Fruit fly (Drosophila melanogaster) whole organism, wandering third instar larva: ENCODE results near the gene CG43245.

Source experiments
- Abd-B ChIP-seq: fragments of >200 bp; optimal IDR thresholded peaks from 2 replicates; lab custom pipeline; 2017; ENCODE audit warnings: missing biosample characterization, missing genetic modification characterization
- CG32264 ChIP-seq: fragments of 200-800 bp; sonication (Bioruptor generic); optimal IDR thresholded peaks from 2 replicates; lab custom pipeline; 2016; ENCODE audit warnings: missing biosample characterization, missing genetic modification characterization
- Dfd ChIP-seq: fragments of >200 bp; optimal IDR thresholded peaks from 2 replicates; lab custom pipeline; 2017; ENCODE audit warnings: missing biosample characterization, missing genetic modification characterization
- Dif ChIP-seq: fragments of 200-275, 200-300 bp; sonication (Bioruptor generic); optimal IDR thresholded peaks from 2 replicates; lab custom pipeline; 2018; ENCODE audit warnings: missing biosample characterization, missing genetic modification characterization; ENCODE audit not compliant: partially characterized antibody
- HLH106 ChIP-seq: fragments of 200-800 bp; optimal IDR thresholded peaks from 3 replicates; lab custom pipeline; 2019; ENCODE audit warnings: missing biosample characterization, mild to moderate bottlenecking, missing genetic modification characterization, moderate library complexity
- Hnf4 ChIP-seq: fragments of 200-800 bp; sonication (Bioruptor generic); optimal IDR thresholded peaks from 2 replicates; lab custom pipeline; 2016; ENCODE audit warnings: missing biosample characterization, mild to moderate bottlenecking, missing genetic modification characterization
- Hr78 ChIP-seq: fragments of >200 bp; optimal IDR thresholded peaks from 2 replicates; lab custom pipeline; 2017; ENCODE audit warnings: missing biosample characterization, missing genetic modification characterization
- Hr83 ChIP-seq: fragments of 200-300 bp; sonication (Bioruptor generic); optimal IDR thresholded peaks from 2 replicates; lab custom pipeline; 2016; ENCODE audit warnings: missing biosample characterization, mild to moderate bottlenecking, missing genetic modification characterization, moderate library complexity; ENCODE audit not compliant: poor library complexity, severe bottlenecking
- Jra ChIP-seq: sonication (Bioruptor generic); optimal IDR thresholded peaks from 2 replicates; lab custom pipeline; 2016; ENCODE audit warnings: missing biosample characterization, missing genetic modification characterization
- Mio ChIP-seq: sonication (Bioruptor generic); optimal IDR thresholded peaks from 2 replicates; lab custom pipeline; 2016; ENCODE audit warnings: missing biosample characterization, missing genetic modification characterization
- OdsH ChIP-seq: fragments of 200-800 bp; sonication (Bioruptor generic); optimal IDR thresholded peaks from 2 replicates; lab custom pipeline; 2016; ENCODE audit warnings: missing biosample characterization, mild to moderate bottlenecking, missing genetic modification characterization
- Rel ChIP-seq, 2 experiments: fragments of 200-800 bp; sonication (Bioruptor generic) in 1 of 2; optimal IDR thresholded peaks; 2 replicates in 1 of 2; 3 replicates in 1 of 2; lab custom pipeline; 2016 to 2019; ENCODE audit warnings: mild to moderate bottlenecking in 2 of 2, missing biosample characterization in 2 of 2, missing genetic modification characterization in 2 of 2, moderate library complexity in 1 of 2
- Sp1 ChIP-seq: fragments of 200-800 bp; sonication (Bioruptor generic); optimal IDR thresholded peaks from 3 replicates; lab custom pipeline; 2019; ENCODE audit warnings: missing biosample characterization, mild to moderate bottlenecking, missing genetic modification characterization, moderate library complexity
- Vsx2 ChIP-seq: fragments of 200-300, 225-300 bp; sonication (Bioruptor generic); optimal IDR thresholded peaks from 2 replicates; lab custom pipeline; 2018; ENCODE audit warnings: missing biosample characterization, missing genetic modification characterization; ENCODE audit not compliant: partially characterized antibody
- br ChIP-seq: fragments of 200-800 bp; sonication (Bioruptor generic); optimal IDR thresholded peaks from 2 replicates; lab custom pipeline; 2016; ENCODE audit warnings: missing biosample characterization, missing genetic modification characterization
- brk ChIP-seq: fragments of 200-800 bp; sonication (Bioruptor generic); optimal IDR thresholded peaks from 2 replicates; lab custom pipeline; 2016; ENCODE audit warnings: missing biosample characterization, mild to moderate bottlenecking, missing genetic modification characterization
- dl ChIP-seq, 2 experiments: fragments of 175-275, 200-275 bp in 1 of 2; fragments of 200-275 bp in 1 of 2; sonication (Bioruptor generic); optimal IDR thresholded peaks; lab custom pipeline; 2018; ENCODE audit warnings: mild to moderate bottlenecking in 2 of 2, missing biosample characterization in 2 of 2, missing genetic modification characterization in 2 of 2, moderate library complexity in 2 of 2; ENCODE audit not compliant: partially characterized antibody in 2 of 2, insufficient read depth in 1 of 2
- dmrt93B ChIP-seq: fragments of 200-800 bp; sonication (Bioruptor generic); optimal IDR thresholded peaks from 2 replicates; lab custom pipeline; 2018; ENCODE audit warnings: missing biosample characterization, mild to moderate bottlenecking, missing genetic modification characterization
- dsf ChIP-seq: sonication (Bioruptor generic); optimal IDR thresholded peaks from 2 replicates; lab custom pipeline; 2016; ENCODE audit warnings: missing biosample characterization, missing genetic modification characterization, borderline replicate concordance
- ey ChIP-seq: fragments of 200-800 bp; sonication (Bioruptor generic); optimal IDR thresholded peaks from 2 replicates; lab custom pipeline; 2016; ENCODE audit warnings: missing biosample characterization, missing genetic modification characterization
- foxo ChIP-seq, 2 experiments: fragments of 200-800 bp; sonication (Bioruptor generic); optimal IDR thresholded peaks; 2 replicates in 1 of 2; 3 replicates in 1 of 2; lab custom pipeline; 2016 to 2017; ENCODE audit warnings: missing biosample characterization in 2 of 2, missing genetic modification characterization in 2 of 2
- fru ChIP-seq: fragments of 200-800 bp; sonication (Bioruptor generic); optimal IDR thresholded peaks from 3 replicates; lab custom pipeline; 2016; ENCODE audit warnings: missing biosample characterization, mild to moderate bottlenecking, missing genetic modification characterization
- h ChIP-seq: fragments of 200-800 bp; sonication (Bioruptor generic); optimal IDR thresholded peaks from 3 replicates; lab custom pipeline; 2016; ENCODE audit warnings: missing biosample characterization, mild to moderate bottlenecking, missing genetic modification characterization
- jim ChIP-seq: fragments of 175-275, 200-325 bp; sonication (Bioruptor generic); optimal IDR thresholded peaks from 2 replicates; lab custom pipeline; 2016; ENCODE audit warnings: missing biosample characterization, mild to moderate bottlenecking, missing genetic modification characterization
- lola ChIP-seq: fragments of >200 bp; optimal IDR thresholded peaks from 2 replicates; lab custom pipeline; 2017; ENCODE audit warnings: missing biosample characterization, missing genetic modification characterization
- pan ChIP-seq: fragments of >200 bp; optimal IDR thresholded peaks from 2 replicates; lab custom pipeline; 2017
- psq ChIP-seq: fragments of 200-800 bp; sonication (Bioruptor generic); optimal IDR thresholded peaks from 3 replicates; lab custom pipeline; 2017; ENCODE audit warnings: missing biosample characterization, mild to moderate bottlenecking, missing genetic modification characterization, moderate library complexity
- sage ChIP-seq: fragments of 200-800 bp; sonication (Bioruptor generic); optimal IDR thresholded peaks from 2 replicates; lab custom pipeline; 2016; ENCODE audit warnings: missing biosample characterization, mild to moderate bottlenecking, missing genetic modification characterization
- tai ChIP-seq: sonication (Bioruptor generic); optimal IDR thresholded peaks from 2 replicates; lab custom pipeline; 2016; ENCODE audit warnings: missing biosample characterization, missing genetic modification characterization

CG43245 gene

DNA sequence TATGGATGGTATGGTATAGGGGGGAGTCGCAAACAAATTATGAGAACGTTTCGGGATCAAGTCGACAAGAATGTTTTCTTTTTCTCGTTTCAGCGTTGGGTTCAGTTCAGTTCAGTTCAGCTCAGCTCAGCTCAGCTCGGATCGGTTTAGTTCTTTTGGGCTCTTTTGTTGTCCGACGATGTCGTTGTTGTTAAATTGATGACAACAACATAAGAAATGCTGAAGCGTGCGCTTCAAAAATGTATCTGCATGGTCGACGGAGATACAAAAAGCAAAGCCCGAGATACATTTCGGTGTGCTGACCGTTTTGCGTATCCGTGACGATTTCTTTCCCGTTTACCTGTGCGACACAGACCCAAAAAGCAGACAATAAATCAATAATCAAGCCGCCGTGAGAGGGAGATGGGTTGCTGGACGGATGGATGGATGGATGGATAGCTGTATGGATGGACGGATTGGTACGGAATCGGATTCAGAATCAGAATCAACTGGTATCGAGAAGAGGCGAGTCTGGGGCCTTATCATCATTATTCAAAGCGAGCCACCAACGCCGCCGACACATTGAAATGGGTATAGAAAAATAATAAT is at the start of gene CG43245:
CG43245 (plus strand) TSS at position 310 of the 588 bp plus-strand sequence.
- no peak for TF ChIP-seq h (GFP tag; lab: Kevin White, UChicago)
- no peak for TF ChIP-seq psq
- TF ChIP-seq Abd-B: no peak
- no peak for TF ChIP-seq dsf (GFP tag; lab: Kevin White, UChicago)
- no peak for TF ChIP-seq tai (GFP tag; lab: Kevin White, UChicago)
- no peak for TF ChIP-seq jim (GFP tag; lab: Kevin White, UChicago)

DNA sequence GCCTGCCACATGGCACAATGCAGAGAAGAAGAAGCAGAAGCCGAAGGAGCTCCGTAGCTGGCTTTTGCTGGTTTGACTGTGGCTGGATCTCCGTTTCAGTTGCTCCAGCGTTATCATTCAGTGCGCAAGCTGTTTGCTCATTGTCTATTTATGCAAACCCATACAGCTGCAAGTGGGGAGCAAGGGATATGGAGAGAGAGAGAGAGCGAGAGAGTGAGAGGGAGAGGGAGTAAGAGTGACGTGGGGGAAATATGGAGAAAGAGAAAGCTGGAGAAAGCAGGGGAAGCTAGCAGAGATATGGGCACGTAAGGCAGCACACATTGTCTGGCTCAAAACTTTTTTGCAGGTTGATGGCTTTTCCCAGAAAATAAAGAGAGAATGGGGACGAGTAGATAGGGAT is 49.1 kb upstream of the CG43245 start:
- TF ChIP-seq brk (GFP tag; lab: Kevin White, UChicago) (no peak), HLH106 (no peak), Hnf4 (no peak), Rel (GFP tag; optimal IDR thresholded peaks at IDR 0.05; lab: Kevin White, UChicago) (no peak), Rel (tag; optimal IDR thresholded peaks at IDR 0.05; lab: Kevin White, UChicago) (no peak), Dfd (GFP tag; lab: Kevin White, UChicago) (no peak), Hr83 (GFP tag; lab: Kevin White, UChicago) (no peak), br (GFP tag; lab: Kevin White, UChicago) (no peak), tai (GFP tag; lab: Kevin White, UChicago) (no peak), CG32264 (no peak), lola (GFP tag; lab: Kevin White, UChicago) (no peak), pan (no peak), sage (GFP tag; lab: Kevin White, UChicago) (no peak)

DNA sequence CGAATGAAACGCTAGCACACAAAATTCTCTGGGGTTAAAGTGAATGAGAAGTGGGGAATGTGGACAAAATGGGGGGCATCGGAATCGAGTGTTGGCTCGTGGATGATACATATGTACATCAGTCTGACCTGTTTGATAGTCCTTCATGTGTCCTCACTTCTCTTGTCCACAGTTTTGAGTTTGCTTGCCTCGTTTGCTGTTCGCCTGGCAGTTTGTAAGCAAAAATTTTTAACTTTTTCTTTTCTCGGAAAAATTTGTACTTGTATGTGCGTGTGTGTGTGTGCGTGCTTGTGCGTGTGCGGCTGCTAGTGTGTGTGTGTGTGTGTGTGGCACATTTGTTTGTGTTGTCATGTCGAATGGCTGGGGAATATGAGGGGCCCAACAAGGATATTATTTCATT is 48.1 kb upstream of the CG43245 start:
- TF ChIP-seq Sp1 (no peak), Dfd (GFP tag; lab: Kevin White, UChicago) (peak; percentile 75)
- TF ChIP-seq, all 38 proteins: peak for 1

DNA sequence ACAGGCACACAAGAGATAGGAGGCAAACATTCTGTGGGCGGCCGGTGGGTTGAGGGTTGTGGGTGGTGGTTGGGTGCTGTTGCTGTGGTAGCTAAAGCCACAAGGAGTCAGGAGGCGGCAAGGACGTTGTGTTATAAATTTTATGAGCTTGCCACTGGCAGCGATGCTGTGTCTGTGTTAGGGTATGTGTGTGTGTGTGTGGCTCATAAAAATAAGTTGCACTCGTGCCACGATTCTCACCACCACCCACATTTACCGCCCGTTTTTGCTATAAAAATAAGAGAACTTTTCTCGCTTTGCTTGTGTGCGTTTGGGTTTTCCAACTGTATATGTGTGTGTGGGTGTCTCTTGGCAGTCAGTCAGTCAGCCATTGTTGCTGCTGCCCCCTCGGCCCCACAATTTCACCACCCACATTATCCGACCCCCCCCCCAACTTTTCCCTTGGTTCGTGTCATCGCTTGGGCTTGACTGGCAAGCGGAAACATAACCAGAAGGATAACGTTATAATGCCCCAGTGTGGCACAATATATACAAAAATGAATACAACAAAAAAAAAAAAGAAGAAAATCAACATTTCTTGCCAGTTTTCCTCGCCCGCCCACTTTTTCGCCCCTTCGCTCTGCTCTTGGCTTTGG is 46.8 kb upstream of the CG43245 start:
- TF ChIP-seq Dfd (GFP tag; lab: Kevin White, UChicago): peak; percentile 18
- no peak for TF ChIP-seq OdsH (GFP tag; lab: Kevin White, UChicago)

DNA sequence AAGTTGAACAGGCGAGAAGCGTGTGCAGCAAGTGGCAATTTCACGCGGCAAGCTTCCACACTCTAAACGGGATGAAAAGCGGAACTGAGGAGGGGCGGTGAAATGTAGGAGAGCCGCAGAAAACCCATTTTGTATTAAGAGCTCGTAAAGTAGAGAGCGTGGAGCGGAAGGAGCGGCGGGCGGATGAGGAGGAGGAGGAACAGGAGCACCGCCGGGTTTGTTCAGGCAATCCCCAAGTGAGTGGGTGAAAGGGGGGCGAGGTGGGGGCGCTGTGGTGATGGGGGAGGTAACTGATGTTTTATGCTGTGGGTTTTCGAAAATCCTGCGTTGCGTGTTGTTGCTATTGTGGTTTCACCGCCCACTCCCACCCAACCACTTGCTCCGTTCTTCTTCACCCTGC is 44.6 kb upstream of the CG43245 start:
- TF ChIP-seq Jra (no peak), Hr83 (GFP tag; lab: Kevin White, UChicago) (no peak), Dif (GFP tag; lab: Kevin White, UChicago) (no peak)

DNA sequence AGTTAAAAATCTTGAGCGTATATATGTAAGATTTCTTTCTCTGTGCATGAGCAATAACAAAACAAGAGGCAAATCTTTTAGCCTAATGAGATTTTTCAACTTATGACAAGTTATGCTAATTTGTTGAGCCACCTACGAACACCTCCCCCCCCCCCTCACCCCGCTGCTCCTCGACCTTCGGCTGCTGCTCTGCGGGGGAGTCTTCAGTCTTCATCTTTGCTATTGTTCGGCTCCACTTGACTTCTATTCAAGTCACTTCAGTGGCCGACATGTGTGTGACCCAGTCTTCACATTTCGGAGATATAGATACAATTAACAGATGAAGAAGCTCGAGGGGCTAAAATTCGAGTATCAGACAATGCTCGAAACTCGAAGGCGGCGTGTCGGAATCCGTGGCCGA is 39.7 kb upstream of the CG43245 start:
- no peak for TF ChIP-seq pan
- TF ChIP-seq foxo (GFP tag; optimal IDR thresholded peaks at IDR 0.05; lab: Kevin White, UChicago): no peak
- TF ChIP-seq Vsx2 (GFP tag; lab: Kevin White, UChicago): no peak
- no peak for TF ChIP-seq tai (GFP tag; lab: Kevin White, UChicago)
- TF ChIP-seq lola (GFP tag; lab: Kevin White, UChicago): no peak
- TF ChIP-seq dmrt93B (GFP tag; lab: Kevin White, UChicago): no peak
- TF ChIP-seq fru (GFP tag; lab: Kevin White, UChicago): no peak
- no peak for TF ChIP-seq Hr78 (GFP tag; lab: Kevin White, UChicago)
- no peak for TF ChIP-seq sage (GFP tag; lab: Kevin White, UChicago)
- no peak for TF ChIP-seq Mio (GFP tag; lab: Kevin White, UChicago)
- no peak for TF ChIP-seq ey
- no peak for TF ChIP-seq Hnf4
- no peak for TF ChIP-seq jim (GFP tag; lab: Kevin White, UChicago)
- no peak for TF ChIP-seq HLH106
- TF ChIP-seq dl (GFP tag; optimal IDR thresholded peaks at IDR 0.05; lab: Kevin White, UChicago; ENCODE audit: insufficient read depth in 1 of 2, partially characterized antibody in 2 of 2): no peak
- no peak for TF ChIP-seq Abd-B
- TF ChIP-seq dsf (GFP tag; lab: Kevin White, UChicago): no peak
- no peak for TF ChIP-seq br (GFP tag; lab: Kevin White, UChicago)
- no peak for TF ChIP-seq OdsH (GFP tag; lab: Kevin White, UChicago)
